Fruit fly (Drosophila melanogaster) whole organism, embryonic: ENCODE measurements around the gene Svil.

Experiments used
- CG11085 ChIP-seq: fragments of 200-800 bp; sonication (Bioruptor generic); IDR thresholded peaks from 2 replicates; pipeline ENCODE4 v1.3.6; 2022; ENCODE audit warnings: missing biosample characterization, missing genetic modification characterization
- CG11093 ChIP-seq: fragments of 200-800 bp; sonication (Bioruptor generic); IDR thresholded peaks from 3 replicates; pipeline ENCODE4 v1.3.6; 2022; ENCODE audit warnings: missing biosample characterization, missing genetic modification characterization
- CG11504 ChIP-seq: fragments of 200-800 bp; sonication (Bioruptor generic); optimal IDR thresholded peaks from 3 replicates; lab custom pipeline; 2019; ENCODE audit warnings: missing biosample characterization, mild to moderate bottlenecking, missing genetic modification characterization, moderate library complexity
- CG12299 ChIP-seq: fragments of 200-800 bp; sonication (Bioruptor generic); optimal IDR thresholded peaks from 2 replicates; lab custom pipeline; 2018; ENCODE audit warnings: missing biosample characterization, mild to moderate bottlenecking, missing genetic modification characterization
- CG13287 ChIP-seq: fragments of 200-800 bp; sonication (Bioruptor generic); IDR thresholded peaks from 2 replicates; pipeline ENCODE4 v1.3.6; 2022; ENCODE audit warnings: missing biosample characterization, missing genetic modification characterization; ENCODE audit not compliant: partially characterized antibody
- CG16815 ChIP-seq: fragments of 200-800 bp; sonication (Bioruptor generic); optimal IDR thresholded peaks from 3 replicates; lab custom pipeline; 2017; ENCODE audit warnings: missing biosample characterization, mild to moderate bottlenecking, missing genetic modification characterization
- CG17912 ChIP-seq: fragments of 200-800 bp; sonication (Bioruptor generic); optimal IDR thresholded peaks from 2 replicates; lab custom pipeline; 2018; ENCODE audit warnings: missing biosample characterization, mild to moderate bottlenecking, missing genetic modification characterization
- CG2199 ChIP-seq: fragments of 200-800 bp; sonication (Bioruptor generic); IDR thresholded peaks from 3 replicates; pipeline ENCODE4 v1.3.6; 2022; ENCODE audit warnings: missing biosample characterization, missing genetic modification characterization
- CG2202 ChIP-seq: fragments of 200-800 bp; sonication (Bioruptor generic); optimal IDR thresholded peaks from 2 replicates; lab custom pipeline; 2018; ENCODE audit warnings: missing biosample characterization, mild to moderate bottlenecking, missing genetic modification characterization
- CG31388 ChIP-seq: fragments of 200-800 bp; sonication (Bioruptor generic); optimal IDR thresholded peaks from 2 replicates; lab custom pipeline; 2016; ENCODE audit warnings: missing biosample characterization, missing genetic modification characterization
- CG3847 ChIP-seq: fragments of 200-800 bp; sonication (Bioruptor generic); IDR thresholded peaks from 2 replicates; pipeline ENCODE4 v1.3.6; 2022; ENCODE audit warnings: missing biosample characterization, missing genetic modification characterization
- CG43689 ChIP-seq: fragments of 200-800 bp; sonication (Bioruptor generic); IDR thresholded peaks from 2 replicates; pipeline ENCODE4 v1.3.6; 2022; ENCODE audit warnings: missing biosample characterization, missing genetic modification characterization
- CG5953 ChIP-seq: fragments of 200-800 bp; sonication (Bioruptor generic); IDR thresholded peaks from 2 replicates; pipeline ENCODE4 v1.3.6; 2022; ENCODE audit warnings: missing biosample characterization, missing genetic modification characterization
- CG7786 ChIP-seq: fragments of 200-800 bp; sonication (Bioruptor generic); optimal IDR thresholded peaks from 2 replicates; lab custom pipeline; 2016; ENCODE audit warnings: missing biosample characterization, missing genetic modification characterization
- CG7987 ChIP-seq: fragments of 200-800 bp; sonication (Bioruptor generic); optimal IDR thresholded peaks from 2 replicates; lab custom pipeline; 2018; ENCODE audit warnings: missing biosample characterization, mild to moderate bottlenecking, missing genetic modification characterization, moderate library complexity
- CG8924 ChIP-seq: fragments of 200-800 bp; optimal IDR thresholded peaks from 3 replicates; lab custom pipeline; 2019; ENCODE audit warnings: missing biosample characterization, mild to moderate bottlenecking, missing genetic modification characterization, moderate library complexity
- CG8944 ChIP-seq: fragments of 200-800 bp; sonication (Bioruptor generic); optimal IDR thresholded peaks from 3 replicates; lab custom pipeline; 2016; ENCODE audit warnings: missing biosample characterization, missing genetic modification characterization
- CG9932 ChIP-seq: fragments of 200-800 bp; sonication (Bioruptor generic); IDR thresholded peaks from 2 replicates; pipeline ENCODE4 v1.3.6; 2022; ENCODE audit warnings: missing biosample characterization, missing genetic modification characterization
- D19A ChIP-seq: fragments of 200-800 bp; optimal IDR thresholded peaks from 3 replicates; lab custom pipeline; 2019; ENCODE audit warnings: missing biosample characterization, mild to moderate bottlenecking, missing genetic modification characterization, moderate library complexity
- Fer3 ChIP-seq: fragments of 200-800 bp; sonication (Bioruptor generic); optimal IDR thresholded peaks from 2 replicates; lab custom pipeline; 2018; ENCODE audit warnings: missing biosample characterization, mild to moderate bottlenecking, missing genetic modification characterization, moderate library complexity
- Gug ChIP-seq: fragments of 200-800 bp; sonication (Bioruptor generic); IDR thresholded peaks from 4 replicates; pipeline ENCODE4 v1.3.6; 2022; ENCODE audit warnings: missing biosample characterization, missing genetic modification characterization
- HLH3B ChIP-seq: fragments of 200-800 bp; sonication (Bioruptor generic); IDR thresholded peaks from 2 replicates; pipeline ENCODE4 v1.3.6; 2022; ENCODE audit warnings: missing biosample characterization, missing genetic modification characterization
- Hey ChIP-seq: fragments of 200-800 bp; sonication (Bioruptor generic); optimal IDR thresholded peaks from 3 replicates; lab custom pipeline; 2018; ENCODE audit warnings: missing biosample characterization, mild to moderate bottlenecking, missing genetic modification characterization
- Hr78 ChIP-seq, 2 experiments: fragments of 200-800 bp in 1 of 2; fragments of >200 bp in 1 of 2; sonication (Bioruptor generic) in 1 of 2; optimal IDR thresholded peaks; 2 replicates each; lab custom pipeline; 2017 to 2019; ENCODE audit warnings: missing biosample characterization in 2 of 2, missing genetic modification characterization in 2 of 2, mild to moderate bottlenecking in 1 of 2, moderate library complexity in 1 of 2
- MBD-R2 ChIP-seq: fragments of 200-800 bp; sonication (Bioruptor generic); IDR thresholded peaks from 2 replicates; pipeline ENCODE4 v1.3.6; 2022; ENCODE audit warnings: missing biosample characterization, missing genetic modification characterization
- Neu2 ChIP-seq: fragments of 200-800 bp; sonication (Bioruptor generic); optimal IDR thresholded peaks from 3 replicates; lab custom pipeline; 2016; ENCODE audit warnings: missing biosample characterization, missing genetic modification characterization, borderline replicate concordance
- Nf-YC ChIP-seq: fragments of 200-800 bp; optimal IDR thresholded peaks from 3 replicates; lab custom pipeline; 2019; ENCODE audit warnings: missing biosample characterization, mild to moderate bottlenecking, missing genetic modification characterization, moderate library complexity
- Opbp ChIP-seq: fragments of 200-800 bp; sonication (Bioruptor generic); IDR thresholded peaks from 3 replicates; pipeline ENCODE4 v1.3.6; 2022; ENCODE audit warnings: missing biosample characterization, missing genetic modification characterization; ENCODE audit not compliant: partially characterized antibody
- Sox102F ChIP-seq: fragments of 200-800 bp; sonication (Bioruptor generic); optimal IDR thresholded peaks from 2 replicates; lab custom pipeline; 2018; ENCODE audit warnings: missing biosample characterization, mild to moderate bottlenecking, missing genetic modification characterization, moderate library complexity
- Taf1 ChIP-seq: fragments of 200-800 bp; sonication (Bioruptor generic); IDR thresholded peaks from 2 replicates; pipeline ENCODE4 v1.3.6; 2022; ENCODE audit warnings: missing biosample characterization, missing genetic modification characterization
- aop ChIP-seq: fragments of 200-800 bp; sonication (Bioruptor generic); IDR thresholded peaks from 2 replicates; pipeline ENCODE4 v1.3.6; 2022; ENCODE audit warnings: missing biosample characterization, missing genetic modification characterization
- ato ChIP-seq: fragments of 200-800 bp; sonication (Bioruptor generic); IDR thresholded peaks from 2 replicates; pipeline ENCODE4 v1.3.6; 2022; ENCODE audit warnings: missing biosample characterization, missing genetic modification characterization; ENCODE audit not compliant: partially characterized antibody
- chm ChIP-seq: fragments of 200-800 bp; sonication (Bioruptor generic); IDR thresholded peaks from 2 replicates; pipeline ENCODE4 v1.3.6; 2022; ENCODE audit warnings: missing biosample characterization, missing genetic modification characterization
- dysf ChIP-seq: fragments of 200-800 bp; sonication (Bioruptor generic); IDR thresholded peaks from 3 replicates; pipeline ENCODE4 v1.3.6; 2022; ENCODE audit warnings: missing biosample characterization, missing genetic modification characterization
- en ChIP-seq: fragments of 200-800 bp; sonication (Bioruptor generic); optimal IDR thresholded peaks from 2 replicates; lab custom pipeline; 2016; ENCODE audit warnings: missing biosample characterization, missing genetic modification characterization
- exex ChIP-seq: fragments of 200-800 bp; sonication (Bioruptor generic); optimal IDR thresholded peaks from 4 replicates; lab custom pipeline; 2018; ENCODE audit warnings: missing biosample characterization, mild to moderate bottlenecking, missing genetic modification characterization, moderate library complexity
- fd3F ChIP-seq: fragments of 200-800 bp; sonication (Bioruptor generic); optimal IDR thresholded peaks from 2 replicates; lab custom pipeline; 2018; ENCODE audit warnings: missing biosample characterization, mild to moderate bottlenecking, missing genetic modification characterization, moderate library complexity
- fd96Cb ChIP-seq: fragments of 200-800 bp; sonication (Bioruptor generic); optimal IDR thresholded peaks from 2 replicates; lab custom pipeline; 2018; ENCODE audit warnings: missing biosample characterization, mild to moderate bottlenecking, missing genetic modification characterization, moderate library complexity
- gsb ChIP-seq: fragments of 200-800 bp; sonication (Bioruptor generic); IDR thresholded peaks from 2 replicates; pipeline ENCODE4 v1.3.6; 2022; ENCODE audit warnings: missing biosample characterization, missing genetic modification characterization
- hbn ChIP-seq: fragments of 200-800 bp; sonication (Bioruptor generic); IDR thresholded peaks from 2 replicates; pipeline ENCODE4 v1.3.6; 2022; ENCODE audit warnings: missing biosample characterization, missing genetic modification characterization; ENCODE audit not compliant: partially characterized antibody
- her ChIP-seq: fragments of 200-800 bp; sonication (Bioruptor generic); optimal IDR thresholded peaks from 2 replicates; lab custom pipeline; 2016; ENCODE audit warnings: missing biosample characterization, missing genetic modification characterization
- jigr1 ChIP-seq: fragments of 200-800 bp; sonication (Bioruptor generic); IDR thresholded peaks from 3 replicates; pipeline ENCODE4 v1.3.6; 2022; ENCODE audit warnings: missing biosample characterization, missing genetic modification characterization
- lmd ChIP-seq: fragments of 200-800 bp; sonication (Bioruptor generic); IDR thresholded peaks from 2 replicates; pipeline ENCODE4 v1.3.6; 2022; ENCODE audit warnings: missing biosample characterization, missing genetic modification characterization
- phol ChIP-seq: fragments of 200-800 bp; sonication (Bioruptor generic); optimal IDR thresholded peaks from 3 replicates; lab custom pipeline; 2018; ENCODE audit warnings: missing biosample characterization, mild to moderate bottlenecking, missing genetic modification characterization, moderate library complexity
- pzg ChIP-seq: fragments of 200-800 bp; sonication (Bioruptor generic); optimal IDR thresholded peaks from 3 replicates; lab custom pipeline; 2018; ENCODE audit warnings: missing biosample characterization, mild to moderate bottlenecking, missing genetic modification characterization, moderate library complexity
- salm ChIP-seq: fragments of 200-800 bp; sonication (Bioruptor generic); optimal IDR thresholded peaks from 2 replicates; lab custom pipeline; 2018; ENCODE audit warnings: missing biosample characterization, mild to moderate bottlenecking, missing genetic modification characterization
- sima ChIP-seq: fragments of 200-800 bp; sonication (Bioruptor generic); optimal IDR thresholded peaks from 2 replicates; lab custom pipeline; 2016; ENCODE audit warnings: missing biosample characterization, missing genetic modification characterization
- slou ChIP-seq: fragments of 200-800 bp; sonication (Bioruptor generic); optimal IDR thresholded peaks from 3 replicates; lab custom pipeline; 2016; ENCODE audit warnings: missing biosample characterization, missing genetic modification characterization
- slp2 ChIP-seq: fragments of 200-800 bp; sonication (Bioruptor generic); optimal IDR thresholded peaks from 2 replicates; lab custom pipeline; 2016; ENCODE audit warnings: missing biosample characterization, missing genetic modification characterization
- ssp ChIP-seq: fragments of 200-800 bp; sonication (Bioruptor generic); IDR thresholded peaks from 2 replicates; pipeline ENCODE4 v1.3.6; 2022; ENCODE audit warnings: missing biosample characterization, missing genetic modification characterization
- tna ChIP-seq: fragments of 200-800 bp; sonication (Bioruptor generic); IDR thresholded peaks from 2 replicates; pipeline ENCODE4 v1.3.6; 2022; ENCODE audit warnings: missing biosample characterization, missing genetic modification characterization; ENCODE audit not compliant: partially characterized antibody

Svil gene

dm6 chr3L:2418769-2419168 is 41.3 kb downstream of the Svil start (continued):
- peak; percentile 78 for TF ChIP-seq sima (GFP tag; lab: Kevin White, UChicago)
- peak; percentile 91 for TF ChIP-seq HLH3B (GFP tag; lab: Robert Waterston, UW)
- peak; percentile 42 for TF ChIP-seq slp2 (GFP tag; lab: Kevin White, UChicago)
- peak; percentile 92 for TF ChIP-seq CG11504 (tag; lab: Kevin White, UChicago)
- TF ChIP-seq Nf-YC: peak; percentile 75
- TF ChIP-seq CG8924 (tag; lab: Kevin White, UChicago): peak; percentile 79
- TF ChIP-seq fd3F (GFP tag; lab: Kevin White, UChicago): peak; percentile 71
- no peak for TF ChIP-seq Neu2 (GFP tag; lab: Kevin White, UChicago)
- TF ChIP-seq CG11093 (GFP tag; lab: Robert Waterston, UW): peak; percentile 82
- peak; percentile 83 for TF ChIP-seq Gug (GFP tag; lab: Robert Waterston, UW)
- TF ChIP-seq lmd: peak; percentile 90
- TF ChIP-seq CG7786 (GFP tag; lab: Kevin White, UChicago): peak; percentile 55
- TF ChIP-seq fd96Cb (tag; lab: Kevin White, UChicago): peak; percentile 91
- peak; percentile 50 for TF ChIP-seq CG8944 (GFP tag; lab: Kevin White, UChicago)
- TF ChIP-seq phol (tag; lab: Kevin White, UChicago): peak; percentile 86
- peak; percentile 74 for TF ChIP-seq gsb (GFP tag; lab: Robert Waterston, UW)
- peak; percentile 8 for TF ChIP-seq pzg (GFP tag; lab: Kevin White, UChicago)
- TF ChIP-seq her (GFP tag; lab: Kevin White, UChicago): peak; percentile 27
- TF ChIP-seq Taf1 (GFP tag; lab: Robert Waterston, UW): peak; percentile 40
- TF ChIP-seq CG7987 (GFP tag; lab: Kevin White, UChicago): peak; percentile 87
- TF ChIP-seq CG2199 (GFP tag; lab: Robert Waterston, UW): peak; percentile 83
- TF ChIP-seq tna (GFP tag; lab: Robert Waterston, UW): no peak
- TF ChIP-seq CG16815 (GFP tag; lab: Kevin White, UChicago): peak; percentile 42
- peak; percentile 72; the same call in 1 of the 2 replicates for TF ChIP-seq CG5953 (GFP tag; lab: Robert Waterston, UW)
- TF ChIP-seq CG9932 (GFP tag; lab: Robert Waterston, UW): peak; percentile 84
- peak; percentile 77 for TF ChIP-seq CG31388 (GFP tag; lab: Kevin White, UChicago)
- peak; percentile 44 for TF ChIP-seq exex (tag; lab: Kevin White, UChicago)
- TF ChIP-seq chm (GFP tag; lab: Robert Waterston, UW): peak; percentile 82
- TF ChIP-seq Fer3 (tag; lab: Kevin White, UChicago): peak; percentile 86
- peak in 1 of 2 experiments; percentile 82 for TF ChIP-seq Hr78 (GFP tag; optimal IDR thresholded peaks at IDR 0.05; lab: Kevin White, UChicago)
- TF ChIP-seq jigr1: 0 out of 3 replicates have a peak, but pooled peaks have one; percentile 46
- peak; percentile 69 for TF ChIP-seq CG43689 (GFP tag; lab: Robert Waterston, UW)
- peak; percentile 59 for TF ChIP-seq CG11085 (GFP tag; lab: Robert Waterston, UW)
- TF ChIP-seq aop (GFP tag; lab: Robert Waterston, UW): no peak
- no peak for TF ChIP-seq ato
- no peak for TF ChIP-seq Hey (tag; lab: Kevin White, UChicago)
- TF ChIP-seq en (GFP tag; lab: Kevin White, UChicago): peak; percentile 51
- peak; percentile 62 for TF ChIP-seq CG12299 (tag; lab: Kevin White, UChicago)
- TF ChIP-seq CG3847 (GFP tag; lab: Robert Waterston, UW): peak; percentile 90
- peak; percentile 62 for TF ChIP-seq ssp (GFP tag; lab: Robert Waterston, UW)
- no peak for TF ChIP-seq CG2202 (tag; lab: Kevin White, UChicago)
- TF ChIP-seq hbn: no peak
- TF ChIP-seq salm (tag; lab: Kevin White, UChicago): no peak
- TF ChIP-seq dysf (GFP tag; lab: Robert Waterston, UW): peak; percentile 92
- TF ChIP-seq CG17912 (GFP tag; lab: Kevin White, UChicago): no peak
- TF ChIP-seq Opbp (GFP tag; lab: Robert Waterston, UW): no peak
- no peak for TF ChIP-seq CG13287 (GFP tag; lab: Robert Waterston, UW)
- peak; percentile 75; the same call in 1 of the 2 replicates for TF ChIP-seq MBD-R2 (GFP tag; lab: Robert Waterston, UW)
- TF ChIP-seq slou (GFP tag; lab: Kevin White, UChicago): peak; percentile 20
- TF ChIP-seq Sox102F: peak; percentile 72
- TF ChIP-seq D19A (tag; lab: Kevin White, UChicago): peak; percentile 88
